Worm (Caenorhabditis elegans) whole organism, mixed stage, embryonic: ENCODE results near the gene C15F1.5.

ENCODE experiments used
- M03D4.4 ChIP-seq: sonication (generic microtip); optimal IDR thresholded peaks from 2 replicates; lab custom pipeline; 2017; ENCODE audit warnings: mild to moderate bottlenecking, missing genetic modification characterization, missing compliant biosample characterization
- bed-3 ChIP-seq: fragments of 200-800 bp; sonication (Bioruptor generic); optimal IDR thresholded peaks from 3 replicates; lab custom pipeline; 2018; ENCODE audit warnings: mild to moderate bottlenecking, missing genetic modification characterization, moderate library complexity, missing compliant biosample characterization
- ceh-39 ChIP-seq: fragments of 150-350 bp; optimal IDR thresholded peaks from 2 replicates; lab custom pipeline; 2014; ENCODE audit warnings: missing biosample characterization, missing genetic modification characterization
- ceh-43 ChIP-seq: fragments of 200-800 bp; sonication (Bioruptor generic); optimal IDR thresholded peaks from 2 replicates; lab custom pipeline; 2018; ENCODE audit warnings: mild to moderate bottlenecking, missing genetic modification characterization, moderate library complexity, missing compliant biosample characterization
- ceh-83 ChIP-seq: fragments of 200-800 bp; sonication (Bioruptor generic); optimal IDR thresholded peaks from 2 replicates; lab custom pipeline; 2018; ENCODE audit warnings: mild to moderate bottlenecking, missing genetic modification characterization, missing compliant biosample characterization
- ces-1 ChIP-seq: fragments of 150-350 bp; optimal IDR thresholded peaks from 2 replicates; lab custom pipeline; 2014; ENCODE audit warnings: missing biosample characterization, missing genetic modification reagents, missing genetic modification characterization
- cnd-1 ChIP-seq: fragments of 200-800 bp; sonication (Bioruptor generic); optimal IDR thresholded peaks from 2 replicates; lab custom pipeline; 2018; ENCODE audit warnings: mild to moderate bottlenecking, missing genetic modification characterization, missing compliant biosample characterization
- drap-1 ChIP-seq: fragments of 200-800 bp; sonication (Bioruptor generic); optimal IDR thresholded peaks from 3 replicates; lab custom pipeline; 2018; ENCODE audit warnings: mild to moderate bottlenecking, missing genetic modification characterization, missing compliant biosample characterization
- elt-3 ChIP-seq: fragments of 150-350 bp; optimal IDR thresholded peaks from 2 replicates; lab custom pipeline; 2014; ENCODE audit warnings: missing biosample characterization, missing genetic modification characterization
- flh-1 ChIP-seq: fragments of 200-800 bp; sonication (Bioruptor generic); optimal IDR thresholded peaks from 2 replicates; lab custom pipeline; 2018; ENCODE audit warnings: mild to moderate bottlenecking, missing genetic modification characterization, moderate library complexity, missing compliant biosample characterization
- ham-2 ChIP-seq: fragments of 200-800 bp; sonication (Bioruptor generic); optimal IDR thresholded peaks from 2 replicates; lab custom pipeline; 2018; ENCODE audit warnings: mild to moderate bottlenecking, missing genetic modification characterization, missing compliant biosample characterization
- lin-32 ChIP-seq: fragments of 200-800 bp; sonication (Bioruptor generic); optimal IDR thresholded peaks from 2 replicates; lab custom pipeline; 2018; ENCODE audit warnings: mild to moderate bottlenecking, missing genetic modification characterization, missing compliant biosample characterization
- lsy-2 ChIP-seq: fragments of 150-350 bp; optimal IDR thresholded peaks from 2 replicates; lab custom pipeline; 2014; ENCODE audit warnings: missing biosample characterization, missing genetic modification characterization
- mab-5 ChIP-seq: fragments of 150-350 bp; optimal IDR thresholded peaks from 2 replicates; lab custom pipeline; 2014; ENCODE audit warnings: missing biosample characterization, missing genetic modification characterization
- mls-2 ChIP-seq: sonication (generic microtip); optimal IDR thresholded peaks from 2 replicates; lab custom pipeline; 2016; ENCODE audit warnings: mild to moderate bottlenecking, missing genetic modification characterization, moderate library complexity, missing compliant biosample characterization
- nhr-12 ChIP-seq: fragments of 150-350 bp; optimal IDR thresholded peaks from 2 replicates; lab custom pipeline; 2014; ENCODE audit warnings: missing biosample characterization, missing genetic modification characterization
- nhr-237 ChIP-seq: fragments of 150-350 bp; optimal IDR thresholded peaks from 2 replicates; lab custom pipeline; 2014; ENCODE audit warnings: missing biosample characterization, missing genetic modification characterization
- nhr-28 ChIP-seq: fragments of 150-350 bp; optimal IDR thresholded peaks from 2 replicates; lab custom pipeline; 2014; ENCODE audit warnings: missing biosample characterization, missing genetic modification characterization
- nhr-76 ChIP-seq: sonication (generic microtip); optimal IDR thresholded peaks from 2 replicates; lab custom pipeline; 2017; ENCODE audit warnings: missing biosample characterization, missing genetic modification characterization
- pha-4 ChIP-seq: fragments of 150-350 bp; optimal IDR thresholded peaks from 2 replicates; lab custom pipeline; 2018; ENCODE audit warnings: missing biosample characterization, missing genetic modification reagents, missing genetic modification characterization
- sem-2 ChIP-seq: fragments of 200-800 bp; sonication (Bioruptor generic); optimal IDR thresholded peaks from 2 replicates; lab custom pipeline; 2018; ENCODE audit warnings: mild to moderate bottlenecking, missing genetic modification characterization, missing compliant biosample characterization
- sptf-1 ChIP-seq: sonication (generic microtip); optimal IDR thresholded peaks from 2 replicates; lab custom pipeline; 2017; ENCODE audit warnings: mild to moderate bottlenecking, missing genetic modification characterization, moderate library complexity, missing compliant biosample characterization
- tbx-8 ChIP-seq: fragments of 200-800 bp; sonication (Bioruptor generic); optimal IDR thresholded peaks from 2 replicates; lab custom pipeline; 2018; ENCODE audit warnings: mild to moderate bottlenecking, missing genetic modification characterization, moderate library complexity, missing compliant biosample characterization
- unc-120 ChIP-seq: sonication (generic microtip); optimal IDR thresholded peaks from 2 replicates; lab custom pipeline; 2017; ENCODE audit warnings: missing genetic modification characterization, missing compliant biosample characterization; ENCODE audit not compliant: poor library complexity, severe bottlenecking
- unc-39 ChIP-seq: fragments of 150-350 bp; optimal IDR thresholded peaks from 2 replicates; lab custom pipeline; 2014; ENCODE audit warnings: missing biosample characterization, missing genetic modification characterization
- zip-8 ChIP-seq: fragments of 150-350 bp; optimal IDR thresholded peaks from 2 replicates; lab custom pipeline; 2014; ENCODE audit warnings: missing biosample characterization, missing genetic modification characterization

Gene C15F1.5

ce11 chrII:6970515-6970914 lies at the start of gene C15F1.5:
Gene C15F1.5 (minus strand): TSS chrII:6970615.
- no peak for TF ChIP-seq unc-120 (tag; lab: Kevin White, UChicago)
- TF ChIP-seq sem-2 (GFP tag; lab: Kevin White, UChicago): no peak
- no peak for TF ChIP-seq nhr-76 (tag; lab: Kevin White, UChicago)
- no peak for TF ChIP-seq elt-3 (tag; lab: Kevin White, UChicago)
- TF ChIP-seq, all 35 proteins: peak for 0

DNA sequence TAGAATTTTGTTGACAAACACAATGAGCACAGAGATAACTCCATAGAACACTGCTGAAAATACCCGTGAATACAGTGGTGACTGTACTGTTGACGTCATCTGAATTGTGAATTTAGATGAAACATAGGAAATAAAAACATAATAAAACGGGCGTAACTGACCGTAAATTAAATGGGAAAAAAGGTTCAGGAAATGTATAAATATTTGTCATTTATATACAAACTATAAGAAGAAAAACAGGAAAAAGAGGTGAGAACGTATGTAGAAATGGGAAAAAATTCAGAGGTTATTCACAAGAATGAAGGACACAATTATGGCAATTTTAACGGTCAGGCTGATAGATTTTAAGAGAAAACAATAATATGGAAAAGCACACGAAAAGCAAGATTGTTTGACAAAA lies 42.2 kb upstream of the C15F1.5 start, which contains the start of gene sqv-7:
Gene sqv-7 (minus strand): TSS at position 101 of the 400 bp plus-strand sequence.
- TF ChIP-seq pha-4 (no peak), mab-5 (tag; lab: Kevin White, UChicago) (no peak), lsy-2 (no peak)

ce11 chrII:7002956-7003357 lies 32.5 kb upstream of the C15F1.5 start:
- no peak for TF ChIP-seq lsy-2
- no peak for TF ChIP-seq zip-8 (tag; lab: Kevin White, UChicago)
- TF ChIP-seq ceh-83 (GFP tag; lab: Kevin White, UChicago): no peak
- TF ChIP-seq nhr-28 (tag; lab: Kevin White, UChicago): no peak
- TF ChIP-seq lin-32: no peak
- no peak for TF ChIP-seq unc-39 (tag; lab: Kevin White, UChicago)
- TF ChIP-seq ceh-39 (tag; lab: Kevin White, UChicago): no peak
- no peak for TF ChIP-seq nhr-237 (tag; lab: Kevin White, UChicago)
- TF ChIP-seq flh-1 (GFP tag; lab: Kevin White, UChicago): no peak
- no peak for TF ChIP-seq nhr-12
- TF ChIP-seq, all 35 proteins: peak for 0

DNA sequence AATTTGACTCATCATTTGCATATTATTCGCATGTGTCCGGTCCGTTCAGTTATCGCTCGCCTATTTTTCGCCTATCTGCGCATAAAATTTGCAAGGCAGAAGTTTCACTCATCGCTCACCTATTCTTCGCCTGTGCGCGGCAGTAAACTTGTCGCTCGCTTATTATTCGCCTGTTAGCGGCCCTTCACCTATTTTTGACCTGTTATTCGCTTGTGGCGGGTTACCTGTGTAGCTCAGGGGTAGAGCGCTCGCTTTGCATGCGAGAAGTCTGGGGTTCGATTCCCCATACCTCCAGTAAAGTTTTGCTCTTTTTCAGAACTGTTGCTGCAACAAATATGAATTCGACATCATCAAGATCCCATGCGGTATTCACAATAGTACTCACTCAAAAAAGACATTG lies 31.0 kb upstream of the C15F1.5 start:
- peak; percentile 83 for TF ChIP-seq sem-2 (GFP tag; lab: Kevin White, UChicago)
- peak; percentile 66 for TF ChIP-seq unc-120 (tag; lab: Kevin White, UChicago)
- TF ChIP-seq ceh-83 (GFP tag; lab: Kevin White, UChicago): peak; percentile 92
- peak; percentile 71 for TF ChIP-seq lin-32
- TF ChIP-seq flh-1 (GFP tag; lab: Kevin White, UChicago): peak; percentile 75
- TF ChIP-seq cnd-1 (tag; lab: Kevin White, UChicago): peak; percentile 90
- TF ChIP-seq drap-1 (GFP tag; lab: Kevin White, UChicago): peak; percentile 90
- TF ChIP-seq sptf-1 (tag; lab: Kevin White, UChicago): peak; percentile 90
- TF ChIP-seq tbx-8 (GFP tag; lab: Kevin White, UChicago): peak; percentile 70
- TF ChIP-seq bed-3: peak; percentile 73
- peak; percentile 92 for TF ChIP-seq M03D4.4
- TF ChIP-seq ceh-43 (GFP tag; lab: Kevin White, UChicago): peak; percentile 80
- peak; percentile 92 for TF ChIP-seq mls-2 (tag; lab: Kevin White, UChicago)
- peak; percentile 88 for TF ChIP-seq ham-2 (GFP tag; lab: Kevin White, UChicago)

DNA sequence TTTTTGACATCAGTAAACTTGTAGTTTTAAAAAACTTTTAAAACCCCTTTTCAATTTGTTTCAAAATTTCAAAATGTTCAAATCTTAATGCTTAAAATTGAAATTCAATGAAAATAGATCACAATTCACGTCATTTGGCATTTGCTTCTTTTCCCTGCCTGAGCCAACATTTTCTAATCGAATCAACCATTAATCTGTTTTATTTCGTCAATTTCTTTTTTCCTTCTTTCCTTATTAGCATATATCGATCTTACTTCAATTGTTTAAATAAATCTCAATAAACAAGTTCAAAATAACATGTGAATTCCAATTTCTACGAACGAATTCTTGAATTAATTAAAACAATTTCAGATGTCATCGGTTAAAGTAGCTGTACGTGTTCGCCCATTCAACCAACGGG lies 25.2 kb upstream of the C15F1.5 start:
- no peak for TF ChIP-seq ceh-39 (tag; lab: Kevin White, UChicago)
- TF ChIP-seq pha-4: no peak
- peak; percentile 58 for TF ChIP-seq ces-1 (GFP tag; lab: Kevin White, UChicago)

DNA sequence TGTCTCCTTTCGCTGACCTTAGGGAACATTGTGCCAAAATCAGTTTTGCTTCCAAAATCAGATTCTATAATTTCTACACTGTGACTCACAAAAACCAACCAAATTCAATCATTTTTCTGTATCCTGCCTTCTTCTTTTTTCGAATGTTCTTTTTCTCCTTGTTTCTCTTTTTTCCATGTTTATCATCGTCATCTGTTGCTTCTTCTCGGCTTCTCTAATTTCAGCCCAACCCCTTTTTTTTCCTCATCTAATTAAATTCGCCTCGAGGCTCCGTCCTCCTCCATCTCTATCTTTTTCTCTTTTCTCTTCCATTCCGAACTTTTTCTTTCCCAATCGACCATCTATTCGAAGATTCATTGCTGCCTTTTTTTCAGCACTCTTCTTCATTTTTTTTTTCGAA lies 24.3 kb upstream of the C15F1.5 start, which contains the start of gene unc-104:
Gene unc-104 (plus strand): TSS at position 311 of the 400 bp plus-strand sequence.
- no peak for TF ChIP-seq sptf-1 (tag; lab: Kevin White, UChicago)
- peak; percentile 72 for TF ChIP-seq ces-1 (GFP tag; lab: Kevin White, UChicago)

ce11 chrII:6992949-6993348 lies 22.5 kb upstream of the C15F1.5 start:
- TF ChIP-seq ces-1 (GFP tag; lab: Kevin White, UChicago) (peak; percentile 71), drap-1 (GFP tag; lab: Kevin White, UChicago) (no peak)
